Worm (Caenorhabditis elegans): ENCODE results near the gene lip-1.

- no peak for TF ChIP-seq ama-1 (optimal IDR thresholded peaks at IDR 0.05)
- no peak for TF ChIP-seq ztf-11 (tag; optimal IDR thresholded peaks at IDR 0.05)
- no peak for TF ChIP-seq alr-1 (tag; optimal IDR thresholded peaks at IDR 0.05; ENCODE audit: borderline replicate concordance)
- TF ChIP-seq nhr-11 (tag; optimal IDR thresholded peaks at IDR 0.05) = no peak
- no peak for TF ChIP-seq dpl-1 (GFP tag; optimal IDR thresholded peaks at IDR 0.05)
- TF ChIP-seq skn-1 (tag; optimal IDR thresholded peaks at IDR 0.05) = no peak
Measured at ce11 chrIV:6803294-6803693, 39.5 kb upstream of the lip-1 start.
